Worm (Caenorhabditis elegans): ENCODE data around the gene trd-1.

ce11 chrIII:7397196-7397595 is 11.2 kb downstream of the trd-1 start:
- TF ChIP-seq ama-1 (optimal IDR thresholded peaks at IDR 0.05): no peak
- TF ChIP-seq hnd-1 (tag; optimal IDR thresholded peaks at IDR 0.05): no peak

All from whole organism, early embryonic.